Fruit fly (Drosophila melanogaster): ENCODE data around the gene CG6149.

CG6149 gene

DNA sequence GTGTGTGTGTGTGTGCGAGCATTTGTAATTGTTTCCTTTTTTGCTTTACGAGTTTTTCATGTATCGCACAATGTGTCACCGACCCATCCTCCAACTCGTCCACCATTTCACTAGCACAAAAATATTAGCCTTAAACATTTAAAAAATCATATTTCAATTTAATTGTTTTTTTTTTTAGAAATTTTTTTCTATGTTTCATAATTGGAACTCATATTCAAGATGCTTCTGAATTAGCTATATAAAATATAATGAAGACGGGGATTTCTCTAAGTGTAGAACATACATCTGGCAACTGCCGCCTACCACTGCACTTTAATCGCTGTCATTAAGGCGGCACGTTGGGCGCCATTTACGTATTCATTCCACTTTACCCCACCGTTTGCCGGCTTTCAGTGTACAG, 4.3 kb upstream of the CG6149 start:
- TF ChIP-seq Hr96 (GFP tag; optimal IDR thresholded peaks at IDR 0.05) = no peak
- TF ChIP-seq CG11617 (GFP tag; optimal IDR thresholded peaks at IDR 0.05) = no peak
- no peak for TF ChIP-seq CG14711 (tag; optimal IDR thresholded peaks at IDR 0.05)
- no peak for TF ChIP-seq CG12768 (GFP tag; optimal IDR thresholded peaks at IDR 0.05)
- no peak for TF ChIP-seq CG7045 (GFP tag; optimal IDR thresholded peaks at IDR 0.05)
- no peak for TF ChIP-seq Crg-1 (GFP tag; optimal IDR thresholded peaks at IDR 0.05)
- no peak for TF ChIP-seq cic (GFP tag; optimal IDR thresholded peaks at IDR 0.05)
- no peak for TF ChIP-seq tj (GFP tag; optimal IDR thresholded peaks at IDR 0.05)
- TF ChIP-seq cnc (optimal IDR thresholded peaks at IDR 0.05) = no peak
- no peak for TF ChIP-seq CG5204 (GFP tag; optimal IDR thresholded peaks at IDR 0.05)
- TF ChIP-seq Mnt (GFP tag; optimal IDR thresholded peaks at IDR 0.05) = no peak
- no peak for TF ChIP-seq bab1 (GFP tag; optimal IDR thresholded peaks at IDR 0.05)
- TF ChIP-seq ovo (GFP tag; optimal IDR thresholded peaks at IDR 0.05) = no peak
- TF ChIP-seq pad (GFP tag; optimal IDR thresholded peaks at IDR 0.05) = no peak

- TF ChIP-seq CG1620 (GFP tag; optimal IDR thresholded peaks at IDR 0.05) (no peak), toe (GFP tag; optimal IDR thresholded peaks at IDR 0.05) (no peak), bab1 (GFP tag; optimal IDR thresholded peaks at IDR 0.05) (no peak), CG7101 (tag; optimal IDR thresholded peaks at IDR 0.05) (no peak), tj (GFP tag; optimal IDR thresholded peaks at IDR 0.05) (no peak), Hr96 (GFP tag; optimal IDR thresholded peaks at IDR 0.05) (no peak), CG11617 (GFP tag; optimal IDR thresholded peaks at IDR 0.05) (no peak), cic (GFP tag; optimal IDR thresholded peaks at IDR 0.05) (no peak), Mnt (GFP tag; optimal IDR thresholded peaks at IDR 0.05) (no peak), CG5204 (GFP tag; optimal IDR thresholded peaks at IDR 0.05) (no peak), CG7045 (GFP tag; optimal IDR thresholded peaks at IDR 0.05) (no peak), Clk (GFP tag; optimal IDR thresholded peaks at IDR 0.05) (no peak), cnc (optimal IDR thresholded peaks at IDR 0.05) (no peak), CG33017 (tag; optimal IDR thresholded peaks at IDR 0.05) (no peak), pad (GFP tag; optimal IDR thresholded peaks at IDR 0.05) (no peak)
These were observed 1.2 kb downstream of the CG6149 start for dm6 chr3L:11434112-11434511.

DNA sequence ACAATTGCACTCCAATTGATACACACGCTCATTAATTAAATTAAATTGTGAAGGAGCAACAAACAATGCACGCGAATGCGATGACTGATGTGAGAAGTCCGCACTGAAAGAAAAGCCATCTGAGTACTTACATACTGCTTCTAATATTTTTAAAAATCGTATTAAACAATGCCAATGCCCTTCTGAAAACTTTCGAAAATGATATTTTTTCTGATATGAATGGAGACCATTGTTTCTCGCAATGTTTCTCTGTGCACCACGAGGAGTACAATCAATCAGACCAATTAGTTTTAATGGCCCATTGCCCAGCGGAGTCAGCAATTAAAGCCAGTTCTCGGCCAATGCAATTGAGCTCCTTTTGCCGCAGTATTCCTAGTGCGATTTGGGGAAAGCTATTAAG, 2.1 kb downstream of the CG6149 start:
- TF ChIP-seq CG7045 (GFP tag; optimal IDR thresholded peaks at IDR 0.05) (no peak), ovo (GFP tag; optimal IDR thresholded peaks at IDR 0.05) (no peak), Clk (GFP tag; optimal IDR thresholded peaks at IDR 0.05) (no peak), pad (GFP tag; optimal IDR thresholded peaks at IDR 0.05) (no peak)

DNA sequence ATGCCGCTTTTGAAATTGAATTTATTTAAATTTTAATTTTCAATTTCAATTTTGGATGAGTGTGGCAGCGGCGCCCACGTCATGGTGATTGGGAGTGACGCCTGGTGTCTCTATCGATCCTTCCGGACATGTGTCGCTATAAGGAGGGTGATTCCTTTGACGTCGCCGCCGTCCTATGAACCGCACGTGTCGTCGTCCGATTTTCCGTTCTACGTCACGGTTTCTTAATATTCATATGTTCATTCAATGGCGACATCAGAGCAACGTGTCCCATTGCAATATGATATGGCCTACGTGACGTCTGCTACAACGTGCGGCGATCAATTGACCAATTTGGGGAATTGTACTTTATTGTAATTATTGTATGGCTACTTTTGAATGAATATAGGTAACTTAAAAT, 2.8 kb downstream of the CG6149 start:
- no peak for TF ChIP-seq bab1 (GFP tag; optimal IDR thresholded peaks at IDR 0.05)
- no peak for TF ChIP-seq Hr96 (GFP tag; optimal IDR thresholded peaks at IDR 0.05)
- no peak for TF ChIP-seq tj (GFP tag; optimal IDR thresholded peaks at IDR 0.05)
- no peak for TF ChIP-seq kay (GFP tag; ENCODE audit: borderline replicate concordance)
- TF ChIP-seq toe (GFP tag; optimal IDR thresholded peaks at IDR 0.05) = no peak
- no peak for TF ChIP-seq Clk (GFP tag; optimal IDR thresholded peaks at IDR 0.05)
- TF ChIP-seq Crg-1 (GFP tag; optimal IDR thresholded peaks at IDR 0.05) = no peak
- TF ChIP-seq CG12768 (GFP tag; optimal IDR thresholded peaks at IDR 0.05) = no peak

dm6 chr3L:11431926-11432323, 3.4 kb downstream of the CG6149 start:
- TF ChIP-seq Clk (GFP tag; optimal IDR thresholded peaks at IDR 0.05) = no peak
- no peak for TF ChIP-seq CG14711 (tag; optimal IDR thresholded peaks at IDR 0.05)
- no peak for TF ChIP-seq Mnt (GFP tag; optimal IDR thresholded peaks at IDR 0.05)
- no peak for TF ChIP-seq CG1620 (GFP tag; optimal IDR thresholded peaks at IDR 0.05)
- no peak for TF ChIP-seq toe (GFP tag; optimal IDR thresholded peaks at IDR 0.05)
- no peak for TF ChIP-seq cic (GFP tag; optimal IDR thresholded peaks at IDR 0.05)
- no peak for TF ChIP-seq ovo (GFP tag; optimal IDR thresholded peaks at IDR 0.05)
- TF ChIP-seq kay (GFP tag; ENCODE audit: borderline replicate concordance) = no peak
- TF ChIP-seq Crg-1 (GFP tag; optimal IDR thresholded peaks at IDR 0.05) = no peak
- no peak for TF ChIP-seq bab1 (GFP tag; optimal IDR thresholded peaks at IDR 0.05)
- TF ChIP-seq Hr96 (GFP tag; optimal IDR thresholded peaks at IDR 0.05) = no peak
- no peak for TF ChIP-seq cnc (optimal IDR thresholded peaks at IDR 0.05)

DNA sequence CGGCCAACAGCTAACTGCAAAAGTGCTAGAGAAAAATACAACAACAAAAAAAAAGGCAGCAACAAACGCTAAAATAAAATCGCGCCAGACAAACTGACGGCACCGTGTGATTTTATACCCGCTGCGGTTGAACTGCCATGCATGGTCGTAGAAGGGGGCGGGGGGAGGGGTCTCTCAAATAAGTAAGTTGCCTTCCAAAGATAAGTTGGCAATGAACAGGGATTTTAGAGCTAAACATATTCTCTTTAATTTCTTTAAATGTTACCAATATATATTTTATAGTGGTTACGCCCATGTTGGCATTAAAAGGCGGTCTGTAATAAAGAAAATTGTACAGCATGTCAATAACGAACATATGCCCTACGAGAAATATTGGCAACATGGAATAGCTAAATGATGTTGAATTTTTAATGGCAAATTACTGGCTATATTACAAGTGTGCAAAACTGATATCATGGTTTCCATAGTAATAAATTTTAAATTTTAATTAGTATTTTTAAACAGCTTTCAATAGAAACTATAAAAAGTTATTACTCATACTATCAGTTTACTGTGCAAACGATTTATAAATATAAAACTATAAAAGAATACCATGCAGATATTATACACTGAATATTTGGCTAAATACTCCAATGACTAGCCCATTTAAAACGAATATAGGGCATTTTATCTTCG, 3.9 kb downstream of the CG6149 start:
- TF ChIP-seq CG5204 (GFP tag; optimal IDR thresholded peaks at IDR 0.05) = peak; percentile 93
- TF ChIP-seq Clk (GFP tag; optimal IDR thresholded peaks at IDR 0.05) = peak; percentile 73
- TF ChIP-seq ovo (GFP tag; optimal IDR thresholded peaks at IDR 0.05) = peak; percentile 64
- peak; percentile 61 for TF ChIP-seq tj (GFP tag; optimal IDR thresholded peaks at IDR 0.05)
- peak; percentile 89 for TF ChIP-seq CG7045 (GFP tag; optimal IDR thresholded peaks at IDR 0.05)
- TF ChIP-seq CG12768 (GFP tag; optimal IDR thresholded peaks at IDR 0.05) = peak; percentile 93
- TF ChIP-seq CG11617 (GFP tag; optimal IDR thresholded peaks at IDR 0.05) = peak; percentile 70
- TF ChIP-seq CG7101 (tag; optimal IDR thresholded peaks at IDR 0.05) = peak; percentile 91
- TF ChIP-seq cnc (optimal IDR thresholded peaks at IDR 0.05) = no peak
- TF ChIP-seq cic (GFP tag; optimal IDR thresholded peaks at IDR 0.05) = peak; percentile 58
- peak; percentile 86 for TF ChIP-seq Hr96 (GFP tag; optimal IDR thresholded peaks at IDR 0.05)
- TF ChIP-seq CG14711 (tag; optimal IDR thresholded peaks at IDR 0.05) = peak; percentile 87
- peak; percentile 32 for TF ChIP-seq Mnt (GFP tag; optimal IDR thresholded peaks at IDR 0.05)
- peak; percentile 95 for TF ChIP-seq CG33017 (tag; optimal IDR thresholded peaks at IDR 0.05)
- peak; percentile 69 for TF ChIP-seq pad (GFP tag; optimal IDR thresholded peaks at IDR 0.05)
- peak; percentile 90 for TF ChIP-seq Crg-1 (GFP tag; optimal IDR thresholded peaks at IDR 0.05)
- TF ChIP-seq bab1 (GFP tag; optimal IDR thresholded peaks at IDR 0.05) = peak; percentile 70
- TF ChIP-seq kay (GFP tag; ENCODE audit: borderline replicate concordance) = no peak
- TF ChIP-seq toe (GFP tag; optimal IDR thresholded peaks at IDR 0.05) = peak; percentile 68
- TF ChIP-seq CG1620 (GFP tag; optimal IDR thresholded peaks at IDR 0.05) = peak; percentile 83
